Worm (Caenorhabditis elegans): ENCODE measurements around the gene dap-3.
A peak's percentile ranks its signal among the peaks of the same experiment; 100 is the strongest.

DNA sequence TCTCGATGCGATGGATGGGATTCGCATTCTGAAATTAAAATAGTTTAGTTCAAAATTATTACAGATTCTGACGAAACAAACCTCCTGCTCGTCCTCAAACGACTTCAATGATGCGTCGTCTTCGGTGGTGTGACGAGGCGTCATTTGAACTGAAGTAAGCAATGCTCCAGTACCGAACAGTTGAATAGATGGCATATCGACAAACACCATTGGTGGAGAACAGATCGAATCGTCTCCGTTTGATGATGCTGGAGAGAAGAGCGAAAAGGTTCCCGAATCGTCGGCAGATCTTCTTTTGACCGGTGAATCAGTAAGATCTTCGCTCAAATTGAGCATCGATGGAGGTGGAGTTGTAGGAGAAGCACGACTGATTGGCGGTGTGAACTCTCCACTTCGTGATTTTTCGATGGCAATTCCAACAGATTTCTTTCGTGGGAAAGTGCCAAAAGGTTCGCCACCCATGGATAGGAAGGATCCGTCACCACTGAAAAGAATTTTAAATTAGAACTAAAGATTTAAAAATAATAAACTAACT lies 36.5 kb upstream of the dap-3 start:
- TF ChIP-seq ama-1 (optimal IDR thresholded peaks at IDR 0.05): peak; percentile 22
- TF ChIP-seq B0310.2 (tag; optimal IDR thresholded peaks at IDR 0.05): no peak
- no peak for TF ChIP-seq ets-7 (tag; optimal IDR thresholded peaks at IDR 0.05)
- no peak for TF ChIP-seq aly-1 (tag; optimal IDR thresholded peaks at IDR 0.05)
- no peak for TF ChIP-seq ceh-13 (GFP tag; optimal IDR thresholded peaks at IDR 0.05)
- TF ChIP-seq tbx-37 (GFP tag; conservative IDR thresholded peaks at IDR 0.05): no peak
- TF ChIP-seq flt-1 (GFP tag; IDR thresholded peaks at IDR 0.05): no peak
- TF ChIP-seq F13C5.2 (tag; optimal IDR thresholded peaks at IDR 0.05): no peak
- TF ChIP-seq scrt-1 (GFP tag; IDR thresholded peaks at IDR 0.05): no peak
- TF ChIP-seq tbx-11 (GFP tag; IDR thresholded peaks at IDR 0.05): no peak
- no peak for TF ChIP-seq hmg-4 (GFP tag; optimal IDR thresholded peaks at IDR 0.05)
- no peak for TF ChIP-seq sea-1 (GFP tag; conservative IDR thresholded peaks at IDR 0.05)
- no peak for TF ChIP-seq hmbx-1 (tag; optimal IDR thresholded peaks at IDR 0.05)
- TF ChIP-seq hnd-1 (tag; optimal IDR thresholded peaks at IDR 0.05): no peak
